Worm (Caenorhabditis elegans) whole organism, L1 larva: ENCODE measurements around the gene Y71H2AR.2.
A peak's percentile ranks its signal among the peaks of the same experiment; 100 is the strongest.

Experiments
- aly-2 ChIP-seq: fragments of 150-350 bp; optimal IDR thresholded peaks from 2 replicates; lab custom pipeline; 2014; ENCODE audit warnings: missing biosample characterization, missing genetic modification characterization
- ama-1 ChIP-seq: fragments of 150-350 bp; optimal IDR thresholded peaks from 2 replicates; lab custom pipeline; 2014
- blmp-1 ChIP-seq: fragments of 150-350 bp; optimal IDR thresholded peaks from 2 replicates; lab custom pipeline; 2014; ENCODE audit warnings: missing biosample characterization, missing genetic modification characterization
- dpl-1 ChIP-seq, 3 experiments: fragments of 150-350 bp in 2 of 3; sonication (generic microtip) in 1 of 3; optimal IDR thresholded peaks; 2 replicates each; lab custom pipeline; 2014 to 2017; ENCODE audit warnings: missing biosample characterization in 3 of 3, missing genetic modification characterization in 3 of 3, missing genetic modification reagents in 3 of 3
- elt-3 ChIP-seq, 6 experiments: fragments of 150-350 bp in 1 of 6; sonication (generic microtip); optimal IDR thresholded peaks; 2 replicates each; lab custom pipeline; 2017 to 2018; ENCODE audit warnings: missing biosample characterization in 6 of 6, missing genetic modification characterization in 6 of 6, inconsistent platforms in 1 of 6
- lin-13 ChIP-seq: fragments of 150-350 bp; optimal IDR thresholded peaks from 2 replicates; lab custom pipeline; 2014; ENCODE audit warnings: missing biosample characterization, missing genetic modification reagents, missing genetic modification characterization
- lin-15B ChIP-seq: fragments of 150-350 bp; sonication (generic microtip); optimal IDR thresholded peaks from 3 replicates; lab custom pipeline; 2014; ENCODE audit warnings: missing biosample characterization, missing genetic modification characterization
- nhr-20 ChIP-seq: sonication (generic microtip); optimal IDR thresholded peaks from 2 replicates; lab custom pipeline; 2016; ENCODE audit warnings: mild to moderate bottlenecking, missing genetic modification characterization, missing compliant biosample characterization
- nhr-28 ChIP-seq: fragments of 150-350 bp; optimal IDR thresholded peaks from 2 replicates; lab custom pipeline; 2014; ENCODE audit warnings: missing biosample characterization, missing genetic modification characterization
- nhr-84 ChIP-seq: sonication (generic microtip); optimal IDR thresholded peaks from 2 replicates; lab custom pipeline; 2017; ENCODE audit warnings: missing biosample characterization, missing genetic modification characterization
- sptf-1 ChIP-seq: fragments of 150-350 bp; optimal IDR thresholded peaks from 2 replicates; lab custom pipeline; 2014; ENCODE audit warnings: missing biosample characterization, missing genetic modification characterization
- zag-1 ChIP-seq: fragments of 150-350 bp; optimal IDR thresholded peaks from 2 replicates; lab custom pipeline; 2014; ENCODE audit warnings: missing biosample characterization, missing genetic modification characterization
- ztf-4 ChIP-seq: fragments of 150-350 bp; optimal IDR thresholded peaks from 2 replicates; lab custom pipeline; 2014; ENCODE audit warnings: missing biosample characterization, missing genetic modification characterization

DNA sequence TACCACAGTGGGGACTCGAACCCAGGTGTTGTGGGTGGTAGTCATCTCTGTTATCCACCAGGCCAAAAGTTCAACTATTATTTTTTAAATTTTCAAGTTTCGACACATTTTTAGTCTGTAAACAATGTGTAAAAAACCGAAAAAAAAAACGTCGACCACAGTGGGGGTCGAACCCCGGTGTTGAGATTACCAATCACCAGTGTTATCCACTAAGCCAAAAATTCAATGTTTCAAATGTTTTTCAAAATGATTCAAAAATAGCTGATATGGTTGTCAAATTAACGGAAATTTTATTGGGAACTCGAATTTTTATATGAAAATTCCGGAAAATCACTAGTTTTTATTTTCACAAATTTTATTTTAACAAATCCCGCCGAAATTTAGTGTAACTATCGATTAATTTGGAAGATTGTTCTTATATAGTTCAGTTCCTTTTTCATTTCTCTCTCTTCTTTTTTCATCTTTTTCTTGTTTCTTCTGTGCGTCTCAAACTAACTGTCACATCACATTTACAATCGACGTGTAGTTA lies 32.5 kb upstream of the Y71H2AR.2 start:
- no peak for TF ChIP-seq zag-1 (tag; lab: Kevin White, UChicago)
- TF ChIP-seq ama-1 (lab: Kevin White, UChicago) = no peak
- TF ChIP-seq lin-15B (tag; lab: Kevin White, UChicago) = no peak
- peak; percentile 26 for TF ChIP-seq blmp-1
- TF ChIP-seq ztf-4 = no peak
- no peak for TF ChIP-seq dpl-1 (GFP tag; optimal IDR thresholded peaks at IDR 0.05; lab: Kevin White, UChicago)
- no peak for TF ChIP-seq lin-13 (GFP tag; lab: Kevin White, UChicago)
- TF ChIP-seq nhr-20 (tag; lab: Kevin White, UChicago) = no peak
- TF ChIP-seq aly-2 = no peak
- TF ChIP-seq elt-3 (tag; optimal IDR thresholded peaks at IDR 0.05; lab: Kevin White, UChicago) = no peak
- TF ChIP-seq nhr-84 = no peak
- TF ChIP-seq nhr-28 (tag; lab: Kevin White, UChicago) = no peak
- TF ChIP-seq sptf-1 = no peak
